Worm (Caenorhabditis elegans): ENCODE results near the gene sre-35.

sre-35 gene

ce11 chrII:12417514-12417913, 35.1 kb downstream of the sre-35 start, which contains the start of gene sre-27:
Gene sre-27, minus strand, starts transcription at chrII:12417614.
- no peak for TF ChIP-seq hmg-1.1 (GFP tag; IDR thresholded peaks at IDR 0.05)
- no peak for TF ChIP-seq nhr-237 (tag; optimal IDR thresholded peaks at IDR 0.05)
- no peak for TF ChIP-seq zfp-3 (GFP tag; conservative IDR thresholded peaks at IDR 0.05)
- no peak for TF ChIP-seq Y5F2A.4 (GFP tag; optimal IDR thresholded peaks at IDR 0.05)
- TF ChIP-seq lin-38 (GFP tag; IDR thresholded peaks at IDR 0.05), result no peak
- TF ChIP-seq zip-2 (tag; optimal IDR thresholded peaks at IDR 0.05), result no peak
- no peak for TF ChIP-seq ztf-11 (tag; optimal IDR thresholded peaks at IDR 0.05)
- no peak for TF ChIP-seq hif-1 (tag; optimal IDR thresholded peaks at IDR 0.05)
- TF ChIP-seq dmd-8 (GFP tag; IDR thresholded peaks at IDR 0.05), result no peak
- no peak for TF ChIP-seq mxl-2 (GFP tag; conservative IDR thresholded peaks at IDR 0.05)
- no peak for TF ChIP-seq ZK337.2 (GFP tag; IDR thresholded peaks at IDR 0.05)
- TF ChIP-seq saeg-2 (GFP tag; IDR thresholded peaks at IDR 0.05), result no peak
- no peak for TF ChIP-seq daf-8 (GFP tag; IDR thresholded peaks at IDR 0.05)

ce11 chrII:12414805-12415204, 37.8 kb downstream of the sre-35 start, which contains the start of gene Y57A10C.11:
Gene Y57A10C.11, minus strand, starts transcription at chrII:12414905.
- TF ChIP-seq nhr-237 (tag; optimal IDR thresholded peaks at IDR 0.05), result no peak
- peak in 1 of 2 experiments; percentile 74 for TF ChIP-seq unc-62 (GFP tag; optimal IDR thresholded peaks at IDR 0.05 in 1 of 2)
- TF ChIP-seq unc-62 (tag; optimal IDR thresholded peaks at IDR 0.05), result no peak

DNA sequence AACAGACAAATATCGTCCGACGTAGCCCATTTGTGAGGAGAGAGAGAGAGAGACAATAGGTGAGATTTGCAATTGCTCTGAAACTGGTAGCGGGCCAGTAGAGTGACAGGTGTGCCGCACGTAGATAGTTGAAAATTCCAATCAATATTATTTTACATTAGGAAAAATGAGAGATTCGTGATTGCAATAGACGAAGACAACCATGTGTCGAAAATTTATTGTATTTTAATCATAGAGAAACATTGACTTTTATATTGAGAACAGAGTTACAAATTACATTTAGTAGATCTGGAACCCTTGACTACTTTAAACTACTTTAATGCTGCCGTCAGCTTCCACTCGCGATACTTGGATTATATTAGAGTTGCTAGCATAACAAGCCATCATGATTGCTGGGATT, 40.2 kb downstream of the sre-35 start, which contains the start of gene Y57A10C.1:
TSS of gene Y57A10C.1 (minus strand) at position 101 of the 400 bp plus-strand sequence.
- TF ChIP-seq unc-62 (GFP tag; optimal IDR thresholded peaks at IDR 0.05 in 1 of 2), result peak in 1 of 2 experiments; percentile 64
- TF ChIP-seq unc-62 (tag; optimal IDR thresholded peaks at IDR 0.05), result no peak
- TF ChIP-seq R02D3.7 (tag; optimal IDR thresholded peaks at IDR 0.05), result no peak

- TF ChIP-seq T26A8.4 (GFP tag; IDR thresholded peaks at IDR 0.05), result no peak
- no peak for TF ChIP-seq lin-1 (GFP tag; IDR thresholded peaks at IDR 0.05)
- no peak for TF ChIP-seq dmd-9 (GFP tag; IDR thresholded peaks at IDR 0.05)
- no peak for TF ChIP-seq D1046.2 (GFP tag; IDR thresholded peaks at IDR 0.05)
- TF ChIP-seq fos-1 (tag; optimal IDR thresholded peaks at IDR 0.05), result no peak
- no peak for TF ChIP-seq hlh-11 (tag; optimal IDR thresholded peaks at IDR 0.05)
- no peak for TF ChIP-seq rbr-2 (tag; optimal IDR thresholded peaks at IDR 0.05)
- TF ChIP-seq zip-2 (tag; optimal IDR thresholded peaks at IDR 0.05), result no peak
- TF ChIP-seq spr-3 (GFP tag; optimal IDR thresholded peaks at IDR 0.05), result no peak
- TF ChIP-seq tag-97 (GFP tag; IDR thresholded peaks at IDR 0.05), result no peak
- no peak for TF ChIP-seq nhr-10 (tag; optimal IDR thresholded peaks at IDR 0.05)
- no peak for TF ChIP-seq attf-4 (tag; optimal IDR thresholded peaks at IDR 0.05)
Measured at ce11 chrII:12410107-12410506, 42.5 kb downstream of the sre-35 start, which contains the start of gene F57G9.3. Gene F57G9.3, minus strand, starts transcription at chrII:12410207.

ce11 chrII:12408717-12409116, 43.9 kb downstream of the sre-35 start, which contains the start of gene sre-31:
Gene sre-31, minus strand, starts transcription at chrII:12408817.
- no peak for TF ChIP-seq sdz-12 (GFP tag; optimal IDR thresholded peaks at IDR 0.05)
- TF ChIP-seq snpc-1.2 (GFP tag; IDR thresholded peaks at IDR 0.05), result no peak
- TF ChIP-seq attf-4 (tag; optimal IDR thresholded peaks at IDR 0.05), result no peak
- no peak for TF ChIP-seq ztf-11 (tag; optimal IDR thresholded peaks at IDR 0.05)
- TF ChIP-seq mxl-3 (GFP tag; optimal IDR thresholded peaks at IDR 0.05), result no peak
- TF ChIP-seq unc-130 (GFP tag; optimal IDR thresholded peaks at IDR 0.05), result no peak
- TF ChIP-seq pqm-1 (tag; optimal IDR thresholded peaks at IDR 0.05), result no peak
- no peak for TF ChIP-seq zfp-2 (tag; optimal IDR thresholded peaks at IDR 0.05)
- no peak for TF ChIP-seq mdt-29 (GFP tag; IDR thresholded peaks at IDR 0.05)
- no peak for TF ChIP-seq unc-39 (tag; optimal IDR thresholded peaks at IDR 0.05)
- no peak for TF ChIP-seq ztf-7 (tag; optimal IDR thresholded peaks at IDR 0.05)
- TF ChIP-seq nhr-42 (GFP tag; IDR thresholded peaks at IDR 0.05), result no peak
- no peak for TF ChIP-seq Y105C5A.15 (GFP tag; IDR thresholded peaks at IDR 0.05)
- TF ChIP-seq nhr-237 (tag; optimal IDR thresholded peaks at IDR 0.05), result no peak
- TF ChIP-seq nhr-48 (tag; optimal IDR thresholded peaks at IDR 0.05), result no peak
- TF ChIP-seq daf-19 (GFP tag; conservative IDR thresholded peaks at IDR 0.05), result no peak
- TF ChIP-seq lin-15B (tag; optimal IDR thresholded peaks at IDR 0.05), result no peak
- TF ChIP-seq nhr-25 (tag; optimal IDR thresholded peaks at IDR 0.05; ENCODE audit: borderline replicate concordance, insufficient read depth), result no peak

Data from whole organism, L4 larva.